Fruit fly (Drosophila melanogaster): ENCODE measurements around the gene Ggamma30A.

DNA sequence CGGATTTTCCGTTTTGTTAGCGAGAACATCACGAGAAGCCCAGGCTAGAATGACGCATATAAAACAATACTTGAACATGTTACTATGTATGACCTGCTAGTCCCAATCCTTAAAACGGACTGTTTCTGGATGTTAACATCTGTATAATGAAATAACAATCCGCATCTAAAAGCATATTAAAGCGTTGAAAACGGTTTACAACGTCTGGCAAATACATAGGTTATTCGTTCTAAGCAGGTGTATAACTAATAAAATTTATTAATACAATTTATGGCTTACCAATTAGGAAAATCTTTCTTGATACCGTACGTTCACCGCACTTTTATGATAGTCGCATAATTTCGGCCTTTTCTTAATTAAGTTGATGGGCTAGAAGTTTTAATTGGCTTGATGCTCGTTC is 1.6 kb upstream of the Ggamma30A start, which contains the start of gene lectin-30A:
- TF ChIP-seq jim (GFP tag; optimal IDR thresholded peaks at IDR 0.05) (no peak), dsf (GFP tag; optimal IDR thresholded peaks at IDR 0.05; ENCODE audit: borderline replicate concordance) (no peak), Dfd (GFP tag; optimal IDR thresholded peaks at IDR 0.05) (no peak), psq (GFP tag; optimal IDR thresholded peaks at IDR 0.05) (no peak)
